Fruit fly (Drosophila melanogaster) whole organism, embryonic: ENCODE measurements around the gene Ilp6.
A peak's percentile ranks its signal among the peaks of the same experiment; 100 is the strongest.

ENCODE experiments used
- CG10959 ChIP-seq: fragments of 200-800 bp; sonication (Bioruptor generic); IDR thresholded peaks from 2 replicates; pipeline ENCODE4 v1.3.6; 2022; ENCODE audit warnings: missing biosample characterization, missing genetic modification characterization
- CG11085 ChIP-seq: fragments of 200-800 bp; sonication (Bioruptor generic); IDR thresholded peaks from 2 replicates; pipeline ENCODE4 v1.3.6; 2022; ENCODE audit warnings: missing biosample characterization, missing genetic modification characterization
- CG15479 ChIP-seq: fragments of 200-800 bp; sonication (Bioruptor generic); optimal IDR thresholded peaks from 3 replicates; lab custom pipeline; 2019; ENCODE audit warnings: missing biosample characterization, mild to moderate bottlenecking, missing genetic modification characterization, moderate library complexity
- CG15514 ChIP-seq: fragments of 200-800 bp; sonication (Bioruptor generic); optimal IDR thresholded peaks from 3 replicates; lab custom pipeline; 2017; ENCODE audit warnings: missing biosample characterization, missing genetic modification characterization, mild to moderate bottlenecking, moderate library complexity, missing genetic modification reagents
- CG17328 ChIP-seq: fragments of 200-800 bp; sonication (Bioruptor generic); IDR thresholded peaks from 2 replicates; pipeline ENCODE4 v1.3.6; 2022; ENCODE audit warnings: missing biosample characterization, missing genetic modification characterization
- CG17829 ChIP-seq: fragments of 200-800 bp; optimal IDR thresholded peaks from 2 replicates; lab custom pipeline; 2019; ENCODE audit warnings: missing biosample characterization, mild to moderate bottlenecking, missing genetic modification characterization, moderate library complexity
- CG18476 ChIP-seq: fragments of 200-800 bp; sonication (Bioruptor generic); optimal IDR thresholded peaks from 2 replicates; lab custom pipeline; 2016; ENCODE audit warnings: missing biosample characterization, mild to moderate bottlenecking, missing genetic modification characterization
- CG3065 ChIP-seq: fragments of 200-800 bp; sonication (Bioruptor generic); optimal IDR thresholded peaks from 2 replicates; lab custom pipeline; 2016; ENCODE audit warnings: missing biosample characterization, missing genetic modification characterization
- CG3726 ChIP-seq: fragments of 200-800 bp; sonication (Bioruptor generic); IDR thresholded peaks from 3 replicates; pipeline ENCODE4, ENCODE4 v1.3.6; 2022; ENCODE audit warnings: missing biosample characterization, missing genetic modification characterization
- CG4820 ChIP-seq: fragments of 200-800 bp; sonication (Bioruptor generic); optimal IDR thresholded peaks from 3 replicates; lab custom pipeline; 2016; ENCODE audit warnings: missing biosample characterization, missing genetic modification characterization
- CG6175 ChIP-seq: fragments of 200-800 bp; sonication (Bioruptor generic); IDR thresholded peaks from 3 replicates; pipeline ENCODE4 v1.3.6; 2022; ENCODE audit warnings: missing biosample characterization, missing genetic modification characterization
- CG6854 ChIP-seq: fragments of 200-800 bp; sonication (Bioruptor generic); optimal IDR thresholded peaks from 3 replicates; lab custom pipeline; 2017; ENCODE audit warnings: missing biosample characterization, mild to moderate bottlenecking, missing genetic modification characterization
- CG9609 ChIP-seq: fragments of 200-800 bp; sonication (Bioruptor generic); optimal IDR thresholded peaks from 3 replicates; lab custom pipeline; 2016; ENCODE audit warnings: missing biosample characterization, missing genetic modification characterization
- CG9797 ChIP-seq: fragments of 200-800 bp; sonication (Bioruptor generic); optimal IDR thresholded peaks from 3 replicates; lab custom pipeline; 2018; ENCODE audit warnings: missing biosample characterization, mild to moderate bottlenecking, missing genetic modification characterization
- Dfd ChIP-seq, 2 experiments: fragments of >200 bp; optimal IDR thresholded peaks; 2 replicates each; lab custom pipeline; 2017; ENCODE audit warnings: missing biosample characterization in 2 of 2, missing genetic modification characterization in 2 of 2
- Ets97D ChIP-seq: fragments of 200-800 bp; sonication (Bioruptor generic); optimal IDR thresholded peaks from 3 replicates; lab custom pipeline; 2016; ENCODE audit warnings: missing biosample characterization, missing genetic modification characterization
- Hmr ChIP-seq: fragments of 200-800 bp; sonication (Bioruptor generic); optimal IDR thresholded peaks from 3 replicates; lab custom pipeline; 2017; ENCODE audit warnings: mild to moderate bottlenecking, missing biosample characterization, missing genetic modification reagents, missing genetic modification characterization
- Jarid2 ChIP-seq: fragments of 200-800 bp; sonication (Bioruptor generic); optimal IDR thresholded peaks from 3 replicates; lab custom pipeline; 2017; ENCODE audit warnings: mild to moderate bottlenecking, missing biosample characterization, missing genetic modification reagents, missing genetic modification characterization
- Meics ChIP-seq: fragments of 200-800 bp; sonication (Bioruptor generic); optimal IDR thresholded peaks from 2 replicates; lab custom pipeline; 2017; ENCODE audit warnings: missing biosample characterization, mild to moderate bottlenecking, missing genetic modification characterization
- Nf-YA ChIP-seq: fragments of 200-800 bp; sonication (Bioruptor generic); IDR thresholded peaks from 2 replicates; pipeline ENCODE4 v1.3.6; 2022; ENCODE audit warnings: missing biosample characterization, missing genetic modification characterization
- Nf-YC ChIP-seq: fragments of 200-800 bp; optimal IDR thresholded peaks from 3 replicates; lab custom pipeline; 2019; ENCODE audit warnings: missing biosample characterization, mild to moderate bottlenecking, missing genetic modification characterization, moderate library complexity
- Spps ChIP-seq: fragments of 200-800 bp; sonication (Bioruptor generic); optimal IDR thresholded peaks from 2 replicates; lab custom pipeline; 2018; ENCODE audit warnings: missing biosample characterization, mild to moderate bottlenecking, missing genetic modification characterization
- Usf ChIP-seq: fragments of 200-800 bp; sonication (Bioruptor generic); optimal IDR thresholded peaks from 2 replicates; lab custom pipeline; 2017; ENCODE audit warnings: missing genotype, missing biosample characterization, missing genetic modification characterization
- Xbp1 ChIP-seq: fragments of 200-800 bp; sonication (Bioruptor generic); optimal IDR thresholded peaks from 3 replicates; lab custom pipeline; 2016; ENCODE audit warnings: missing biosample characterization, mild to moderate bottlenecking, missing genetic modification characterization
- ac ChIP-seq: fragments of 200-800 bp; sonication (Bioruptor generic); optimal IDR thresholded peaks from 3 replicates; lab custom pipeline; 2017; ENCODE audit warnings: missing biosample characterization, mild to moderate bottlenecking, missing genetic modification characterization
- amos ChIP-seq: fragments of 200-800 bp; sonication (Bioruptor generic); IDR thresholded peaks from 2 replicates; pipeline ENCODE4 v1.3.6; 2022; ENCODE audit warnings: missing biosample characterization, missing genetic modification characterization; ENCODE audit not compliant: partially characterized antibody
- ase ChIP-seq: fragments of 200-800 bp; sonication (Bioruptor generic); IDR thresholded peaks from 3 replicates; pipeline ENCODE4 v1.3.6; 2022; ENCODE audit warnings: missing biosample characterization, missing genetic modification characterization
- caup ChIP-seq: fragments of 200-800 bp; sonication (Bioruptor generic); optimal IDR thresholded peaks from 3 replicates; lab custom pipeline; 2017; ENCODE audit warnings: missing biosample characterization, mild to moderate bottlenecking, missing genetic modification characterization, moderate library complexity; ENCODE audit not compliant: severe bottlenecking
- dan ChIP-seq: fragments of 200-800 bp; sonication (Bioruptor generic); IDR thresholded peaks from 2 replicates; pipeline ENCODE4 v1.3.6; 2022; ENCODE audit warnings: missing biosample characterization, missing genetic modification characterization
- fd102C ChIP-seq: fragments of 200-800 bp; sonication (Bioruptor generic); optimal IDR thresholded peaks from 2 replicates; lab custom pipeline; 2018; ENCODE audit warnings: missing biosample characterization, mild to moderate bottlenecking, missing genetic modification characterization, moderate library complexity
- fru ChIP-seq: fragments of >200 bp; optimal IDR thresholded peaks from 2 replicates; lab custom pipeline; 2017
- jigr1 ChIP-seq: fragments of 200-800 bp; sonication (Bioruptor generic); IDR thresholded peaks from 3 replicates; pipeline ENCODE4 v1.3.6; 2022; ENCODE audit warnings: missing biosample characterization, missing genetic modification characterization
- maf-S ChIP-seq: fragments of 200-800 bp; sonication (Bioruptor generic); optimal IDR thresholded peaks from 2 replicates; lab custom pipeline; 2016; ENCODE audit warnings: missing biosample characterization, missing genetic modification characterization
- mirr ChIP-seq: fragments of 200-800 bp; sonication (Bioruptor generic); optimal IDR thresholded peaks from 3 replicates; lab custom pipeline; 2018; ENCODE audit warnings: missing biosample characterization, mild to moderate bottlenecking, missing genetic modification characterization
- mld ChIP-seq: fragments of 200-800 bp; sonication (Bioruptor generic); IDR thresholded peaks from 3 replicates; pipeline ENCODE4 v1.3.6; 2022; ENCODE audit warnings: missing biosample characterization, missing genetic modification characterization; ENCODE audit not compliant: partially characterized antibody
- nerfin-1 ChIP-seq: fragments of 200-800 bp; sonication (Bioruptor generic); optimal IDR thresholded peaks from 3 replicates; lab custom pipeline; 2019; ENCODE audit warnings: missing biosample characterization, mild to moderate bottlenecking, missing genetic modification characterization, moderate library complexity
- pho ChIP-seq: fragments of 200-800 bp; sonication (Bioruptor generic); optimal IDR thresholded peaks from 2 replicates; lab custom pipeline; 2016; ENCODE audit warnings: missing biosample characterization, missing genetic modification characterization
- pita ChIP-seq: fragments of 200-800 bp; sonication (Bioruptor generic); optimal IDR thresholded peaks from 2 replicates; lab custom pipeline; 2017; ENCODE audit warnings: missing biosample characterization, mild to moderate bottlenecking, missing genetic modification characterization
- prd ChIP-seq, 3 experiments: fragments of >200 bp in 2 of 3; fragments of 200-800 bp in 1 of 3; sonication (Bioruptor generic) in 1 of 3; optimal IDR thresholded peaks in 2 of 3; IDR thresholded peaks in 1 of 3; 2 replicates in 2 of 3; 3 replicates in 1 of 3; pipeline versions ENCODE4 v1.3.6 to Lab custom; 2017 to 2022; ENCODE audit warnings: missing biosample characterization in 1 of 3, missing genetic modification characterization in 1 of 3
- ranshi ChIP-seq: fragments of 200-800 bp; sonication (Bioruptor generic); IDR thresholded peaks from 2 replicates; pipeline ENCODE4 v1.3.6; 2022; ENCODE audit warnings: missing biosample characterization, missing genetic modification characterization
- sc ChIP-seq, 3 experiments: fragments of >200 bp in 2 of 3; fragments of 200-800 bp in 1 of 3; sonication (Bioruptor generic) in 1 of 3; optimal IDR thresholded peaks; 2 replicates in 2 of 3; 3 replicates in 1 of 3; lab custom pipeline; 2017; ENCODE audit warnings: mild to moderate bottlenecking in 1 of 3, missing biosample characterization in 1 of 3, missing genetic modification characterization in 1 of 3, missing genetic modification reagents in 1 of 3
- slbo ChIP-seq: fragments of 200-800 bp; sonication (Bioruptor generic); IDR thresholded peaks from 2 replicates; pipeline ENCODE4 v1.3.6; 2022; ENCODE audit warnings: missing biosample characterization, missing genetic modification characterization
- sr ChIP-seq: fragments of 200-800 bp; sonication (Bioruptor generic); IDR thresholded peaks from 3 replicates; pipeline ENCODE4 v1.3.6; 2022; ENCODE audit warnings: missing biosample characterization, missing genetic modification characterization
- sug ChIP-seq: fragments of 200-800 bp; optimal IDR thresholded peaks from 2 replicates; lab custom pipeline; 2019; ENCODE audit warnings: missing biosample characterization, mild to moderate bottlenecking, missing genetic modification characterization, moderate library complexity
- tap ChIP-seq: fragments of 200-800 bp; optimal IDR thresholded peaks from 3 replicates; lab custom pipeline; 2019; ENCODE audit warnings: missing biosample characterization, mild to moderate bottlenecking, missing genetic modification characterization, moderate library complexity
- tll ChIP-seq, 2 experiments: fragments of 200-800 bp in 1 of 2; fragments of >200 bp in 1 of 2; sonication (Bioruptor generic) in 1 of 2; optimal IDR thresholded peaks; 2 replicates each; lab custom pipeline; 2017 to 2019; ENCODE audit warnings: missing biosample characterization in 2 of 2, missing genetic modification characterization in 2 of 2, mild to moderate bottlenecking in 1 of 2, moderate library complexity in 1 of 2
- tup ChIP-seq: fragments of 200-800 bp; sonication (Bioruptor generic); optimal IDR thresholded peaks from 2 replicates; lab custom pipeline; 2016; ENCODE audit warnings: missing biosample characterization, mild to moderate bottlenecking, missing genetic modification characterization, moderate library complexity

Gene Ilp6

dm6 chrX:2303771-2304513 lies 30.5 kb downstream of the Ilp6 start (continued):
- TF ChIP-seq CG11085 (GFP tag; lab: Robert Waterston, UW) = peak; percentile 64
- peak; percentile 54; the same call in 1 of the 2 replicates for TF ChIP-seq Nf-YA (GFP tag; lab: Robert Waterston, UW)
- TF ChIP-seq mld (GFP tag; lab: Robert Waterston, UW) = no peak
- peak; percentile 82 for TF ChIP-seq CG4820 (GFP tag; lab: Kevin White, UChicago)
- TF ChIP-seq CG3065 (GFP tag; lab: Kevin White, UChicago) = peak; percentile 58
- TF ChIP-seq CG17328 (GFP tag; lab: Robert Waterston, UW) = peak; percentile 86
- peak; percentile 90 for TF ChIP-seq Xbp1 (GFP tag; lab: Kevin White, UChicago)
- TF ChIP-seq jigr1 (GFP tag; lab: Robert Waterston, UW) = peak; percentile 25; the same call in 1 of the 3 replicates
- peak; percentile 64; the same call in 1 of the 3 replicates for TF ChIP-seq ase (GFP tag; lab: Robert Waterston, UW)
- peak; percentile 80 for TF ChIP-seq sug
- TF ChIP-seq Dfd (GFP tag; optimal IDR thresholded peaks at IDR 0.05; lab: Kevin White, UChicago) = no peak
- TF ChIP-seq Meics = peak; percentile 90
- TF ChIP-seq mirr (GFP tag; lab: Kevin White, UChicago) = peak; percentile 63
- peak; percentile 89 for TF ChIP-seq Hmr (GFP tag; lab: Kevin White, UChicago)
- TF ChIP-seq fd102C = peak; percentile 42
- TF ChIP-seq CG9609 (GFP tag; lab: Kevin White, UChicago) = peak; percentile 93
- TF ChIP-seq sr (GFP tag; lab: Robert Waterston, UW) = 0 out of 3 replicates have a peak, but pooled peaks have one; percentile 11
- peak; percentile 77 for TF ChIP-seq CG15514 (GFP tag; lab: Kevin White, UChicago)
- no peak for TF ChIP-seq fru (lab: Kevin White, UChicago)
- peak; percentile 66 for TF ChIP-seq Spps (tag; lab: Kevin White, UChicago)
- TF ChIP-seq Jarid2 = peak; percentile 55
- TF ChIP-seq Nf-YC (tag; lab: Kevin White, UChicago) = peak; percentile 79
- TF ChIP-seq Ets97D = peak; percentile 62
- TF ChIP-seq ranshi (GFP tag; lab: Robert Waterston, UW) = peak; percentile 83
- TF ChIP-seq CG6175 (GFP tag; lab: Robert Waterston, UW) = peak; percentile 24; the same call in 1 of the 3 replicates
- TF ChIP-seq tup = peak; percentile 61
- no peak for TF ChIP-seq sc (optimal IDR thresholded peaks at IDR 0.05; lab: Kevin White, UChicago)
- peak; percentile 77 for TF ChIP-seq sc (GFP tag; optimal IDR thresholded peaks at IDR 0.05; lab: Kevin White, UChicago)
- peak; percentile 94 for TF ChIP-seq pho (GFP tag; lab: Kevin White, UChicago)
- TF ChIP-seq prd (optimal IDR thresholded peaks at IDR 0.05; lab: Kevin White, UChicago) = no peak
- TF ChIP-seq prd (GFP tag; IDR thresholded peaks at IDR 0.05; lab: Robert Waterston, UW) = peak; percentile 90
- TF ChIP-seq dan (GFP tag; lab: Robert Waterston, UW) = 0 out of 2 replicates have a peak, but pooled peaks have one; percentile 28
- peak; percentile 51 for TF ChIP-seq ac
- peak; percentile 84 for TF ChIP-seq CG18476 (GFP tag; lab: Kevin White, UChicago)
- no peak for TF ChIP-seq pita (GFP tag; lab: Kevin White, UChicago)
- peak; percentile 52 for TF ChIP-seq CG10959
- peak; percentile 86 for TF ChIP-seq maf-S (GFP tag; lab: Kevin White, UChicago)
- peak; percentile 84 for TF ChIP-seq tap (tag; lab: Kevin White, UChicago)
- peak; percentile 79 for TF ChIP-seq nerfin-1
- peak; percentile 87 for TF ChIP-seq CG6854
- TF ChIP-seq Usf (GFP tag; lab: Kevin White, UChicago) = peak; percentile 88
- peak; percentile 87 for TF ChIP-seq caup (GFP tag; lab: Kevin White, UChicago)
- peak; percentile 67; the same call in 2 of the 3 replicates for TF ChIP-seq CG3726 (GFP tag; lab: Robert Waterston, UW)
- TF ChIP-seq CG17829 (tag; lab: Kevin White, UChicago) = peak; percentile 83
- no peak for TF ChIP-seq amos (GFP tag; lab: Robert Waterston, UW)
- peak; percentile 14 to 73 for TF ChIP-seq tll (GFP tag; optimal IDR thresholded peaks at IDR 0.05; lab: Kevin White, UChicago)
- peak; percentile 91 for TF ChIP-seq slbo
- TF ChIP-seq CG9797 = peak; percentile 6
- TF ChIP-seq CG15479 = peak; percentile 82
